Worm (Caenorhabditis elegans) whole organism, midembryonic: ENCODE data around the gene srz-5.

Experiments used
- flt-1 ChIP-seq: fragments of 200-800 bp; sonication (Bioruptor generic); IDR thresholded peaks from 2 replicates; pipeline ENCODE4 v1.3.6; 2022; ENCODE audit warnings: missing genetic modification characterization, missing compliant biosample characterization
- ztf-29 ChIP-seq: fragments of 200-800 bp; sonication (Bioruptor generic); IDR thresholded peaks from 2 replicates; pipeline ENCODE4 v1.3.6; 2022; ENCODE audit warnings: missing genetic modification reagents, missing genetic modification characterization, missing compliant biosample characterization

ce11 chrII:3500373-3500772, 14.2 kb downstream of the srz-5 start:
- TF ChIP-seq ztf-29 = no peak
- TF ChIP-seq flt-1 (GFP tag; lab: Robert Waterston, UW) = no peak
